Worm (Caenorhabditis elegans) whole organism, young adult: ENCODE data around the gene F55G1.7.

Experiments
- ceh-40 ChIP-seq: fragments of 200-800 bp; sonication (Bioruptor generic); IDR thresholded peaks from 2 replicates; pipeline ENCODE4 v1.3.6; 2022; ENCODE audit warnings: missing genetic modification characterization, missing compliant biosample characterization
- dpl-1 ChIP-seq: fragments of 150-350 bp; optimal IDR thresholded peaks from 2 replicates; lab custom pipeline; 2014; ENCODE audit warnings: missing biosample characterization, missing genetic modification reagents, missing genetic modification characterization
- egrh-3 ChIP-seq: fragments of 200-800 bp; sonication (Bioruptor generic); IDR thresholded peaks from 2 replicates; pipeline ENCODE4 v1.3.6; 2022; ENCODE audit warnings: missing genetic modification reagents, missing genetic modification characterization, missing compliant biosample characterization
- him-1 ChIP-seq: sonication (generic microtip); optimal IDR thresholded peaks from 2 replicates; lab custom pipeline; 2016; ENCODE audit warnings: missing genotype, missing genetic modification reagents, missing genetic modification characterization, missing compliant biosample characterization
- hmg-20 ChIP-seq: fragments of 200-800 bp; sonication (Bioruptor generic); IDR thresholded peaks from 2 replicates; pipeline ENCODE4 v1.3.6; 2022; ENCODE audit warnings: missing genetic modification reagents, missing genetic modification characterization, missing compliant biosample characterization
- lin-26 ChIP-seq: fragments of 200-800 bp; sonication (Bioruptor generic); IDR thresholded peaks from 2 replicates; pipeline ENCODE4 v1.3.6; 2022; ENCODE audit warnings: missing genetic modification reagents, missing genetic modification characterization, missing compliant biosample characterization
- lir-1 ChIP-seq: fragments of 200-800 bp; sonication (Bioruptor generic); conservative IDR thresholded peaks from 2 replicates; pipeline ENCODE4 v1.3.6; 2022; ENCODE audit warnings: missing genetic modification reagents, missing genetic modification characterization, missing compliant biosample characterization
- pha-4 ChIP-seq: fragments of 150-350 bp; sonication (generic microtip); optimal IDR thresholded peaks from 2 replicates; lab custom pipeline; 2014; ENCODE audit warnings: missing biosample characterization, missing genetic modification reagents, missing genetic modification characterization
- zim-3 ChIP-seq: sonication (generic microtip); optimal IDR thresholded peaks from 2 replicates; lab custom pipeline; 2017; ENCODE audit warnings: mild to moderate bottlenecking, missing genetic modification characterization, moderate library complexity, missing compliant biosample characterization

DNA sequence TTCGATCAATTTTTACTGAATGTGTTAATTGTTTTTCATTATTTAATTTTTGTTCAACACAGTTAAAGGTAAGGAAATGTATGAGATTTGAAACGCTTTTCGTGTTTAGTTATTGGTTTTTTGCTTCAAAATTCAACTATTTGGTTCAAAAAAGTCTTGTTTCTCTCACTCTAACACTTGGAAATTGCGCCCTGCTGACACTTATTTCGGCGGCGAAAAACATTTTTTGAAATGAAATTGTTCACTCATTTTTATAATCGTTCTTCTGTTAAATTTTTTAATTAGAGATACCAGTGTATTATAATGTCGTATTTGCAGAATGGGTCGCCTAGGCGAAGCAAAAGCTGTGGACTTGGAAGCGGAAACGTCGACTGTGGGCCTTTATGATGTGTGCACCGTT lies 8.5 kb upstream of the F55G1.7 start, which contains the start of gene rod-1:
- TF ChIP-seq dpl-1 (GFP tag; lab: Kevin White, UChicago) = no peak
- TF ChIP-seq hmg-20 (GFP tag; lab: Robert Waterston, UW) = no peak
- TF ChIP-seq egrh-3 (GFP tag; lab: Robert Waterston, UW) = no peak
- no peak for TF ChIP-seq him-1
- no peak for TF ChIP-seq lin-26 (GFP tag; lab: Robert Waterston, UW)
- TF ChIP-seq pha-4 (tag; lab: Kevin White, UChicago) = no peak
- no peak for TF ChIP-seq ceh-40 (GFP tag; lab: Robert Waterston, UW)
- TF ChIP-seq zim-3 = no peak
- TF ChIP-seq lir-1 (GFP tag; lab: Robert Waterston, UW) = no peak
